Worm (Caenorhabditis elegans): ENCODE results near the gene htas-1.

- TF ChIP-seq klf-2 (GFP tag; conservative IDR thresholded peaks at IDR 0.05) (no peak), ref-1 (GFP tag; conservative IDR thresholded peaks at IDR 0.05) (no peak), ztf-23 (GFP tag; IDR thresholded peaks at IDR 0.05) (no peak), T22C8.4 (GFP tag; IDR thresholded peaks at IDR 0.05) (no peak), med-1 (GFP tag; optimal IDR thresholded peaks at IDR 0.05; ENCODE audit: insufficient read depth) (no peak), flt-1 (GFP tag; IDR thresholded peaks at IDR 0.05) (no peak)
Observed at ce11 chrIV:9680841-9681240, 2.5 kb downstream of the htas-1 start, which contains the start of gene ins-8.
